Fruit fly (Drosophila melanogaster) whole organism, pupa: ENCODE measurements around the gene CG14383.
A peak's percentile ranks its signal among the peaks of the same experiment; 100 is the strongest.

Experiments
- CG10348 ChIP-seq: fragments of 200-800 bp; sonication (Bioruptor generic); IDR thresholded peaks from 2 replicates; pipeline ENCODE4 v1.3.6; 2022; ENCODE audit warnings: missing biosample characterization, missing genetic modification characterization
- CG12605 ChIP-seq: fragments of 200-800 bp; sonication (Bioruptor generic); IDR thresholded peaks from 2 replicates; pipeline ENCODE4 v1.3.6; 2022; ENCODE audit warnings: missing biosample characterization, missing genetic modification characterization
- CG13204 ChIP-seq: fragments of 200-800 bp; sonication (Bioruptor generic); optimal IDR thresholded peaks from 2 replicates; lab custom pipeline; 2018; ENCODE audit warnings: missing biosample characterization, mild to moderate bottlenecking, missing genetic modification characterization, moderate library complexity
- CG14655 ChIP-seq: fragments of 200-800 bp; sonication (Bioruptor generic); optimal IDR thresholded peaks from 3 replicates; lab custom pipeline; 2017; ENCODE audit warnings: mild to moderate bottlenecking, missing biosample characterization, missing genetic modification reagents, missing genetic modification characterization
- CG15710 ChIP-seq: fragments of 200-800 bp; sonication (Bioruptor generic); optimal IDR thresholded peaks from 2 replicates; lab custom pipeline; 2018; ENCODE audit warnings: missing biosample characterization, mild to moderate bottlenecking, missing genetic modification characterization, moderate library complexity
- CG17806 ChIP-seq: fragments of 200-800 bp; sonication (Bioruptor generic); optimal IDR thresholded peaks from 2 replicates; lab custom pipeline; 2018; ENCODE audit warnings: missing biosample characterization, mild to moderate bottlenecking, missing genetic modification characterization, moderate library complexity
- CG32121 ChIP-seq: fragments of 200-800 bp; sonication (Bioruptor generic); IDR thresholded peaks from 2 replicates; pipeline ENCODE4 v1.3.6; 2022; ENCODE audit warnings: missing biosample characterization, missing genetic modification characterization
- CG34367 ChIP-seq: fragments of 200-800 bp; sonication (Bioruptor generic); optimal IDR thresholded peaks from 2 replicates; lab custom pipeline; 2018; ENCODE audit warnings: missing biosample characterization, mild to moderate bottlenecking, missing genetic modification characterization
- CG4496 ChIP-seq: fragments of 200-800 bp; sonication (Bioruptor generic); IDR thresholded peaks from 3 replicates; pipeline ENCODE4 v1.3.6; 2022; ENCODE audit warnings: missing biosample characterization, missing genetic modification characterization
- CG8159 ChIP-seq: fragments of 200-800 bp; sonication (Bioruptor generic); optimal IDR thresholded peaks from 3 replicates; lab custom pipeline; 2018; ENCODE audit warnings: missing biosample characterization, mild to moderate bottlenecking, missing genetic modification characterization, moderate library complexity
- CG8301 ChIP-seq: fragments of 200-800 bp; sonication (Bioruptor generic); optimal IDR thresholded peaks from 2 replicates; lab custom pipeline; 2018; ENCODE audit warnings: missing biosample characterization, mild to moderate bottlenecking, missing genetic modification characterization
- CG9948 ChIP-seq: fragments of 200-800 bp; sonication (Bioruptor generic); optimal IDR thresholded peaks from 2 replicates; lab custom pipeline; 2018; ENCODE audit warnings: missing biosample characterization, mild to moderate bottlenecking, missing genetic modification characterization, moderate library complexity
- D1 ChIP-seq: fragments of 200-800 bp; sonication (Bioruptor generic); optimal IDR thresholded peaks from 2 replicates; lab custom pipeline; 2018; ENCODE audit warnings: missing biosample characterization, mild to moderate bottlenecking, missing genetic modification characterization, moderate library complexity
- EcR ChIP-seq: fragments of 200-800 bp; sonication (Bioruptor generic); optimal IDR thresholded peaks from 3 replicates; lab custom pipeline; 2019; ENCODE audit warnings: missing biosample characterization, missing genetic modification characterization, mild to moderate bottlenecking, moderate library complexity, missing genetic modification reagents
- Ets98B ChIP-seq: fragments of 200-800 bp; sonication (Bioruptor generic); IDR thresholded peaks from 2 replicates; pipeline ENCODE4 v1.3.6; 2022; ENCODE audit warnings: missing biosample characterization, missing genetic modification characterization
- Pif1A ChIP-seq: fragments of 200-800 bp; sonication (Bioruptor generic); optimal IDR thresholded peaks from 3 replicates; lab custom pipeline; 2016; ENCODE audit warnings: missing biosample characterization, missing genetic modification characterization
- Pif1B ChIP-seq: fragments of 200-800 bp; sonication (Bioruptor generic); optimal IDR thresholded peaks from 3 replicates; lab custom pipeline; 2016; ENCODE audit warnings: missing biosample characterization, missing genetic modification characterization
- Snoo ChIP-seq: fragments of 200-800 bp; sonication (Bioruptor generic); optimal IDR thresholded peaks from 3 replicates; lab custom pipeline; 2017; ENCODE audit warnings: missing biosample characterization, mild to moderate bottlenecking, missing genetic modification characterization, inconsistent platforms
- fd96Ca ChIP-seq: fragments of 200-800 bp; sonication (Bioruptor generic); IDR thresholded peaks from 3 replicates; pipeline ENCODE4 v1.3.6; 2022; ENCODE audit warnings: missing biosample characterization, missing genetic modification characterization
- gl ChIP-seq: fragments of 200-800 bp; sonication (Bioruptor generic); optimal IDR thresholded peaks from 2 replicates; lab custom pipeline; 2018; ENCODE audit warnings: missing biosample characterization, mild to moderate bottlenecking, missing genetic modification characterization
- rn ChIP-seq: fragments of 200-800 bp; sonication (Bioruptor generic); IDR thresholded peaks from 2 replicates; pipeline ENCODE4 v1.3.6; 2022; ENCODE audit warnings: missing biosample characterization, missing genetic modification characterization

The CG14383 gene

DNA sequence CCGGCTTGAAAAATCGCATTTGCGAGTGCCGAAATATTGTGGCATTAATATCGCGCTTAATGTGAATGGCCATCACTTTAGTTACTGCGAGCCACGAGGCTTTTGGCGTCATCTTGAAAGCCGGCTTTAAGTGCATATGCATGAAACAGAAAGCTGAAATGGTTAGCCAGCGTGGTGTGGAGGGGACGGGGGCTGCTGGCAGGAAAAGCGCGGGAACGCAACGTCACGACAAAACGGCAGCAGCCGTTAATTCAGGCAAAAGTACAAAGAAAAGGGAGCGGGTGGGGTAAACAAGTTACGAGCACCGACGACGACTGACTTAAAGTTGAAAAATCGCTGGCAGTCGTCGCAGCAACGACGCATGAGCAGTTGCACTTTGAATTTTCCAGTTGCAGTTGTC, 27.1 kb upstream of the CG14383 start:
- TF ChIP-seq CG4496 (GFP tag; lab: Robert Waterston, UW) (peak; percentile 10; the same call in 1 of the 3 replicates), CG17806 (tag; lab: Kevin White, UChicago) (no peak)
- TF ChIP-seq, all 21 proteins: peak for 1

DNA sequence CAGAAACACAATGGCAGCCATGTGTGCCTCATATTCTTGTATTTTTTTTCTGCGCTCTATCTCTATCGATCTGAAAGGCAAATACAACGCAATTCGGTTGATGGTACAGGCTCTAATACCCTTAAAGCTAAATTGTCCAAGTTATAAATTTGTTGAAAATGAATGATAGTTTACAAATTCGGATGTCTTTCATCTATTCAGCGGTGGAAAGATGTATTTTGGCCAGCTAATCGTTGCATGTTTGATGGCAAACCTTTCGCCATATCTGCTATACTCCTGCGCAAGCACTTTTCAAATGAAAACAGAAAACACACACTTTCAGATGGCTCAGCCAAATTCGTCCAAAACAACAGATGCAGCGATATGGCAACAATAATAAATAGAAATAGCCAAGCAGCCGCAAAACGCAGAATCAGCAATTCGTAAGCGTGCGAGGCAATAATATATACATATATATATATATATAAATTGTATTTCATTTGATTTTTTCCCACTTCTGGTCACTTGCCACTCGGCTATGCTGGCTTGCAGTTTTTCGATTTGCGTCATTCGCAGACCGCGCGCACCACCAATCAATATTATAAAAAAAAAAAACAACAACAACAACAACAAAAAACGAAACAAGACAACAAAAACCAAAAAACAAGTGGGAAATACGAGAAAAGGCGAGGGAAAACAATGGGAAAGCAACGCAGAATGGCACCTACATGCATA, 26.0 kb upstream of the CG14383 start:
- peak; percentile 34 for TF ChIP-seq Ets98B (GFP tag; lab: Robert Waterston, UW)
- TF ChIP-seq D1 (tag; lab: Kevin White, UChicago) = no peak
- TF ChIP-seq CG15710 (tag; lab: Kevin White, UChicago) = no peak
- TF ChIP-seq CG32121 = peak; percentile 54; the same call in 1 of the 2 replicates
- TF ChIP-seq CG12605 = 0 out of 2 replicates have a peak, but pooled peaks have one; percentile 9
- 0 out of 2 replicates have a peak, but pooled peaks have one; percentile 30 for TF ChIP-seq rn
- TF ChIP-seq CG9948 = no peak
- no peak for TF ChIP-seq Pif1B (GFP tag; lab: Kevin White, UChicago)
- TF ChIP-seq CG8159 (tag; lab: Kevin White, UChicago) = no peak
- TF ChIP-seq CG13204 = no peak
- no peak for TF ChIP-seq CG10348
- peak; percentile 22 for TF ChIP-seq CG14655 (GFP tag; lab: Kevin White, UChicago)
- TF ChIP-seq CG4496 (GFP tag; lab: Robert Waterston, UW) = peak; percentile 58
- no peak for TF ChIP-seq CG34367 (tag; lab: Kevin White, UChicago)
- no peak for TF ChIP-seq CG17806 (tag; lab: Kevin White, UChicago)
- no peak for TF ChIP-seq Pif1A (GFP tag; lab: Kevin White, UChicago)
- peak; percentile 48; the same call in 2 of the 3 replicates for TF ChIP-seq fd96Ca (GFP tag; lab: Robert Waterston, UW)
- no peak for TF ChIP-seq CG8301 (tag; lab: Kevin White, UChicago)
- no peak for TF ChIP-seq Snoo (tag; lab: Kevin White, UChicago)

DNA sequence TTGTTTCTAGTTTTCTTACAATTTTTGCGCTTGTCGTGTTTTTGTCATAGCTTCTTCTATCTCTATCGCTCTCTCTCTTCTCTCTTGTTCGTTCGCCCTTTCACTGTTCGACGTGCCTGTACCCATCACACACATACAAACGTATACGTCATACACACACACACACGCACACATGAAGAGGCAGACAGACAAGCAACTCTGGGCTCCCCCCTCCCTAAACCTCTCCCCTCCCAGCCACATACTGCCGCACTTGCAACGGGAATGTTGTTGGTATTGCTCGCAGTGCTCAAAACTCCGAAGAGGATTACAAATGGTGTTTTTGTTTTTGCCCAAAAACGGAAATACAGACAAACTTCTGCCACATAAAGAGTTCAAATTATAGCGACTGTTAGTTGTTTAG, 24.7 kb upstream of the CG14383 start:
- TF ChIP-seq CG10348 (no peak), CG12605 (peak; percentile 18; the same call in 1 of the 2 replicates), fd96Ca (GFP tag; lab: Robert Waterston, UW) (peak; percentile 32; the same call in 1 of the 3 replicates), CG13204 (peak; percentile 70), CG4496 (GFP tag; lab: Robert Waterston, UW) (0 out of 3 replicates have a peak, but pooled peaks have one; percentile 16), CG32121 (0 out of 2 replicates have a peak, but pooled peaks have one; percentile 14), EcR (GFP tag; lab: Kevin White, UChicago) (no peak)
- TF ChIP-seq, all 21 proteins: peak for 5

DNA sequence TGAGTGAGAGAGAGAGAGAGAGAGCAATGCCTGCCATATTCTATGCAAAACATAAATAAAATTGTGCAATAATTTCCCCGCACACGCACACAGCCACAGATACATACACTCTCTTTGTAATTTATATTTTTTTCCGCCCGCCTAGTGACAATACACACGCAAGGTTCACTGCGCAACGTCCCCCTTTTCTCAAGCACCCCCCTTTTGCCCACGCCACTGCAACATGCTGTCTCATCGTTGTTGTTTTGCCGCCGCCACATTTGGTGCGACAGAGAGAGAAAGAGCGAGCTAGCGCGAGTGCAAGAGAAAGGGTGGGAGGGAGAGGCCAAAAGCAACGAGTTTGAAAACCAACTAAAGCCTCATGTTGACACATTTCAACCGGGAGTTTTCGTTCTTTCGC, 24.0 kb upstream of the CG14383 start:
- TF ChIP-seq Pif1B (GFP tag; lab: Kevin White, UChicago) (peak; percentile 63), CG8159 (tag; lab: Kevin White, UChicago) (peak; percentile 68), CG10348 (peak; percentile 48; the same call in 1 of the 2 replicates), CG14655 (GFP tag; lab: Kevin White, UChicago) (no peak), D1 (tag; lab: Kevin White, UChicago) (no peak), rn (peak; percentile 43; the same call in 1 of the 2 replicates), EcR (GFP tag; lab: Kevin White, UChicago) (peak; percentile 72), Ets98B (GFP tag; lab: Robert Waterston, UW) (peak; percentile 89), CG13204 (peak; percentile 47), Snoo (tag; lab: Kevin White, UChicago) (peak; percentile 47), CG15710 (tag; lab: Kevin White, UChicago) (peak; percentile 65), CG9948 (peak; percentile 47), CG8301 (tag; lab: Kevin White, UChicago) (peak; percentile 60), CG12605 (peak; percentile 73; the same call in 1 of the 2 replicates), CG17806 (tag; lab: Kevin White, UChicago) (peak; percentile 56), Pif1A (GFP tag; lab: Kevin White, UChicago) (peak; percentile 75), CG4496 (GFP tag; lab: Robert Waterston, UW) (peak; percentile 91), CG32121 (peak; percentile 91), gl (peak; percentile 58), CG34367 (tag; lab: Kevin White, UChicago) (peak; percentile 53), fd96Ca (GFP tag; lab: Robert Waterston, UW) (peak; percentile 90)

DNA sequence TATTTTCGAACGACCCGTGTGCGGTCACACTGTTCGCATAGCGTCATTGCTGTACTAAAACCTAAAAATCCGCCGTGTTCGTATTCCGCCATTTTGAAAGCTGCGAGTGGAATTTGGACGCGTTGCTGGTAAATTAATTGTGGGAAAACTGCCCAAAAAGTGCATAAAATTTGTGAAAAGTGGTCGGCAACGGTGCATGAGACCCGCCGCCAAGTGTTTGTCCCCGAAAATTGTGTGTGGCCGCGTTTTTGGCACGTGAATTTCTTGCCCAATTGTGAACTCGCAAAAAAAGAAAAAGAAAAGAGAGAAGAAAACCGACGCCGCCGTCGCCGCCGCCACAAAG, 23.3 kb upstream of the CG14383 start, which contains the start of gene CtBP:
CtBP (plus strand) TSS at position 29 of the 343 bp plus-strand sequence.
- no peak for TF ChIP-seq rn
- TF ChIP-seq CG12605 = peak; percentile 14; the same call in 1 of the 2 replicates
- TF ChIP-seq Pif1B (GFP tag; lab: Kevin White, UChicago) = no peak
- TF ChIP-seq CG4496 (GFP tag; lab: Robert Waterston, UW) = peak; percentile 23; the same call in 1 of the 3 replicates
- TF ChIP-seq CG8159 (tag; lab: Kevin White, UChicago) = no peak
- no peak for TF ChIP-seq CG32121
- no peak for TF ChIP-seq CG34367 (tag; lab: Kevin White, UChicago)
- no peak for TF ChIP-seq CG13204
- no peak for TF ChIP-seq fd96Ca (GFP tag; lab: Robert Waterston, UW)
- no peak for TF ChIP-seq Snoo (tag; lab: Kevin White, UChicago)
- TF ChIP-seq, all 21 proteins: peak for 2
